Worm (Caenorhabditis elegans): ENCODE results near the gene F31F4.17.

DNA sequence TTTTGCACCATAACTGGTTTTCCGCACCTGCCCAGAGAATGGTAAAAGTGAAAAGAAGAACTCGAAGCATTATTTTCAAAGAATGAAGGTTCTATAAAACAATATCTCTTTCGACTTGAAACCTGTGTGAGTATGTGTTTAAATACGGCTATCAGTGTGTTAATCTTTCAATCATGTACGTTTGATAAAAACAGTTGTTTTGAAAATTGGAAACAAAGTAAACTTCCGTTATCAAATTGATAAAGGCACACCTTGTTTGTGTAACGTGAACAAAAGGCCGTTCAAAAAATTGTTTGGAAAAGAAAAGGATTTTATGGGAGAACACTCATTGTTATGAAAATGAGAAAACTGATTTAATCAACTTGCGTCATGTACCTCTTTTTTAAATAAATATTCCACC is 33.8 kb downstream of the F31F4.17 start, which contains the start of gene F48G7.7:
- no peak for TF ChIP-seq ama-1 (optimal IDR thresholded peaks at IDR 0.05)
- no peak for TF ChIP-seq scrt-1 (GFP tag; IDR thresholded peaks at IDR 0.05)
- no peak for TF ChIP-seq pes-1 (GFP tag; IDR thresholded peaks at IDR 0.05)
- TF ChIP-seq tbx-37 (GFP tag; conservative IDR thresholded peaks at IDR 0.05), result no peak
- no peak for TF ChIP-seq flt-1 (GFP tag; IDR thresholded peaks at IDR 0.05)
- TF ChIP-seq hmbx-1 (tag; optimal IDR thresholded peaks at IDR 0.05), result no peak
- no peak for TF ChIP-seq ets-7 (tag; optimal IDR thresholded peaks at IDR 0.05)
- TF ChIP-seq tra-4 (tag; optimal IDR thresholded peaks at IDR 0.05), result no peak
- TF ChIP-seq hnd-1 (tag; optimal IDR thresholded peaks at IDR 0.05), result no peak
- no peak for TF ChIP-seq tbx-11 (GFP tag; IDR thresholded peaks at IDR 0.05)
- no peak for TF ChIP-seq B0310.2 (tag; optimal IDR thresholded peaks at IDR 0.05)
